Fruit fly (Drosophila melanogaster) whole organism, pupa: Measurements from ENCODE around the gene Pkc98E.

Experiments
- CG10348 ChIP-seq: fragments of 200-800 bp; sonication (Bioruptor generic); IDR thresholded peaks from 2 replicates; pipeline ENCODE4 v1.3.6; 2022; ENCODE audit warnings: missing biosample characterization, missing genetic modification characterization
- CG12605 ChIP-seq: fragments of 200-800 bp; sonication (Bioruptor generic); IDR thresholded peaks from 2 replicates; pipeline ENCODE4 v1.3.6; 2022; ENCODE audit warnings: missing biosample characterization, missing genetic modification characterization
- CG13204 ChIP-seq: fragments of 200-800 bp; sonication (Bioruptor generic); optimal IDR thresholded peaks from 2 replicates; lab custom pipeline; 2018; ENCODE audit warnings: missing biosample characterization, mild to moderate bottlenecking, missing genetic modification characterization, moderate library complexity
- CG14655 ChIP-seq: fragments of 200-800 bp; sonication (Bioruptor generic); optimal IDR thresholded peaks from 3 replicates; lab custom pipeline; 2017; ENCODE audit warnings: mild to moderate bottlenecking, missing biosample characterization, missing genetic modification reagents, missing genetic modification characterization
- CG15710 ChIP-seq: fragments of 200-800 bp; sonication (Bioruptor generic); optimal IDR thresholded peaks from 2 replicates; lab custom pipeline; 2018; ENCODE audit warnings: missing biosample characterization, mild to moderate bottlenecking, missing genetic modification characterization, moderate library complexity
- CG17806 ChIP-seq: fragments of 200-800 bp; sonication (Bioruptor generic); optimal IDR thresholded peaks from 2 replicates; lab custom pipeline; 2018; ENCODE audit warnings: missing biosample characterization, mild to moderate bottlenecking, missing genetic modification characterization, moderate library complexity
- CG32121 ChIP-seq: fragments of 200-800 bp; sonication (Bioruptor generic); IDR thresholded peaks from 2 replicates; pipeline ENCODE4 v1.3.6; 2022; ENCODE audit warnings: missing biosample characterization, missing genetic modification characterization
- CG34367 ChIP-seq: fragments of 200-800 bp; sonication (Bioruptor generic); optimal IDR thresholded peaks from 2 replicates; lab custom pipeline; 2018; ENCODE audit warnings: missing biosample characterization, mild to moderate bottlenecking, missing genetic modification characterization
- CG4496 ChIP-seq: fragments of 200-800 bp; sonication (Bioruptor generic); IDR thresholded peaks from 3 replicates; pipeline ENCODE4 v1.3.6; 2022; ENCODE audit warnings: missing biosample characterization, missing genetic modification characterization
- CG8159 ChIP-seq: fragments of 200-800 bp; sonication (Bioruptor generic); optimal IDR thresholded peaks from 3 replicates; lab custom pipeline; 2018; ENCODE audit warnings: missing biosample characterization, mild to moderate bottlenecking, missing genetic modification characterization, moderate library complexity
- CG8301 ChIP-seq: fragments of 200-800 bp; sonication (Bioruptor generic); optimal IDR thresholded peaks from 2 replicates; lab custom pipeline; 2018; ENCODE audit warnings: missing biosample characterization, mild to moderate bottlenecking, missing genetic modification characterization
- CG9948 ChIP-seq: fragments of 200-800 bp; sonication (Bioruptor generic); optimal IDR thresholded peaks from 2 replicates; lab custom pipeline; 2018; ENCODE audit warnings: missing biosample characterization, mild to moderate bottlenecking, missing genetic modification characterization, moderate library complexity
- D1 ChIP-seq: fragments of 200-800 bp; sonication (Bioruptor generic); optimal IDR thresholded peaks from 2 replicates; lab custom pipeline; 2018; ENCODE audit warnings: missing biosample characterization, mild to moderate bottlenecking, missing genetic modification characterization, moderate library complexity
- EcR ChIP-seq: fragments of 200-800 bp; sonication (Bioruptor generic); optimal IDR thresholded peaks from 3 replicates; lab custom pipeline; 2019; ENCODE audit warnings: missing biosample characterization, missing genetic modification characterization, mild to moderate bottlenecking, moderate library complexity, missing genetic modification reagents
- Ets98B ChIP-seq: fragments of 200-800 bp; sonication (Bioruptor generic); IDR thresholded peaks from 2 replicates; pipeline ENCODE4 v1.3.6; 2022; ENCODE audit warnings: missing biosample characterization, missing genetic modification characterization
- Pif1A ChIP-seq: fragments of 200-800 bp; sonication (Bioruptor generic); optimal IDR thresholded peaks from 3 replicates; lab custom pipeline; 2016; ENCODE audit warnings: missing biosample characterization, missing genetic modification characterization
- Pif1B ChIP-seq: fragments of 200-800 bp; sonication (Bioruptor generic); optimal IDR thresholded peaks from 3 replicates; lab custom pipeline; 2016; ENCODE audit warnings: missing biosample characterization, missing genetic modification characterization
- Snoo ChIP-seq: fragments of 200-800 bp; sonication (Bioruptor generic); optimal IDR thresholded peaks from 3 replicates; lab custom pipeline; 2017; ENCODE audit warnings: missing biosample characterization, mild to moderate bottlenecking, missing genetic modification characterization, inconsistent platforms
- fd96Ca ChIP-seq: fragments of 200-800 bp; sonication (Bioruptor generic); IDR thresholded peaks from 3 replicates; pipeline ENCODE4 v1.3.6; 2022; ENCODE audit warnings: missing biosample characterization, missing genetic modification characterization
- gl ChIP-seq: fragments of 200-800 bp; sonication (Bioruptor generic); optimal IDR thresholded peaks from 2 replicates; lab custom pipeline; 2018; ENCODE audit warnings: missing biosample characterization, mild to moderate bottlenecking, missing genetic modification characterization
- rn ChIP-seq: fragments of 200-800 bp; sonication (Bioruptor generic); IDR thresholded peaks from 2 replicates; pipeline ENCODE4 v1.3.6; 2022; ENCODE audit warnings: missing biosample characterization, missing genetic modification characterization

The Pkc98E gene

DNA sequence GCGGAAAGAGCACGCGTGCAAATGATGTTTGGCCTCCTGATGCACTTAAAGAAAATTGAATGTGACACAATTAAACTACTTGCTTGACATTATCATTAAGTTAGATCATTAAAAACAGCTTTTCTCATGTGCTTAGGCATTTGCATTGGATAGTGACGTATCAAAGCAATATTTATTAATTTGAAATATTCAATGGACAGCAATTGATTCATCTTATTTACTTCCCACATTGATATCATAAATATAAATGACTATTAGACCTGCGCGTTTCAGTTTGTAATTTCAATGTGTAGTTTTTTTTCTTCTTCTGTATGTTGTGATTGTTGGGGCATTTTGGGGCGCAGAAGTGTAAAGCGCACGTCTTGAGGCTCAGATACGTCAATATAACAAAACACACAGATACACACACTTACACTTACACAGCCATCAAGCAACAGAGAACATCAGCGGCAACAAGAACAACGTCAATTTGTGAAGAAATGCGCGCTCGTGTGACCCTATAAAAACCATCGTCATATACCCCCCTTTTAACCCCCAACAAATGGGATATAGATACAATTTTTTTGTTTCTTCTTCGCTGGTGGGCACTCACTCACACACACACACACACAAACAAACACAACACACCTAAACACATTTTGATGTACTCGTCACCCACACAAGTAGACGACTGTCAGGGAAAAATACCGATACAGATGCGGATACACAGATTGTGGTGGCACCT lies 50.1 kb downstream of the Pkc98E start:
- peak; percentile 24; the same call in 1 of the 2 replicates for TF ChIP-seq Ets98B (GFP tag; lab: Robert Waterston, UW)
- peak; percentile 61 for TF ChIP-seq CG8301 (tag; lab: Kevin White, UChicago)
- TF ChIP-seq Pif1B (GFP tag; lab: Kevin White, UChicago), result peak; percentile 52
- TF ChIP-seq CG14655, result peak; percentile 72
- TF ChIP-seq D1 (tag; lab: Kevin White, UChicago), result no peak
- peak; percentile 52 for TF ChIP-seq Pif1A (GFP tag; lab: Kevin White, UChicago)
- peak; percentile 55; the same call in 1 of the 3 replicates for TF ChIP-seq CG4496 (GFP tag; lab: Robert Waterston, UW)
- peak; percentile 34 for TF ChIP-seq CG15710 (tag; lab: Kevin White, UChicago)
- TF ChIP-seq CG10348 (GFP tag; lab: Robert Waterston, UW), result no peak
- peak; percentile 54 for TF ChIP-seq CG17806 (tag; lab: Kevin White, UChicago)
- peak; percentile 59 for TF ChIP-seq CG9948 (tag; lab: Kevin White, UChicago)
- TF ChIP-seq Snoo (tag; lab: Kevin White, UChicago), result peak; percentile 39
- no peak for TF ChIP-seq CG32121 (GFP tag; lab: Robert Waterston, UW)
- peak; percentile 51 for TF ChIP-seq CG8159 (tag; lab: Kevin White, UChicago)
- no peak for TF ChIP-seq fd96Ca (GFP tag; lab: Robert Waterston, UW)
- peak; percentile 32 for TF ChIP-seq CG34367
- no peak for TF ChIP-seq CG12605
- TF ChIP-seq gl (tag; lab: Kevin White, UChicago), result no peak

DNA sequence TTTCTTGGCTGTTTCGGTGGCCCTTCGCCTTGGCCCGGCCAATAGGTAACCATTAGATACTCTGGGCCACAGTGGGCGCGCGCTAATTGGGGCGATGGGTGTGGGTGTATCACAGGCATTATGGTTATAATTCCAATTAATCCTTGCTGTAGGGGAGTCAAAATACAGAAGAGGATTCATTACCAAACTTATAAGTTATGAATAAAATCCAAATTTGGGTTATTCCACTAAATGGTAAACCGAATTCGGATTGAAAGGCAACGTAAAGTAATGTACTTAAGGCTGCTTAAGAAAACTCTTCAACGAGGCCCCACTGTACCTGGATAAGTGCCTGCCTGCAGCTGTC lies 50.7 kb downstream of the Pkc98E start:
- no peak for TF ChIP-seq CG15710 (tag; lab: Kevin White, UChicago)
- TF ChIP-seq D1 (tag; lab: Kevin White, UChicago), result no peak
- TF ChIP-seq CG32121 (GFP tag; lab: Robert Waterston, UW), result peak; percentile 33; the same call in 1 of the 2 replicates
- peak; percentile 60; the same call in 1 of the 3 replicates for TF ChIP-seq CG4496 (GFP tag; lab: Robert Waterston, UW)
- no peak for TF ChIP-seq CG17806 (tag; lab: Kevin White, UChicago)
- TF ChIP-seq CG8159 (tag; lab: Kevin White, UChicago), result no peak
- TF ChIP-seq CG14655, result peak; percentile 57
- TF ChIP-seq gl (tag; lab: Kevin White, UChicago), result no peak
- TF ChIP-seq CG8301 (tag; lab: Kevin White, UChicago), result peak; percentile 36
- TF ChIP-seq Pif1A (GFP tag; lab: Kevin White, UChicago), result no peak

DNA sequence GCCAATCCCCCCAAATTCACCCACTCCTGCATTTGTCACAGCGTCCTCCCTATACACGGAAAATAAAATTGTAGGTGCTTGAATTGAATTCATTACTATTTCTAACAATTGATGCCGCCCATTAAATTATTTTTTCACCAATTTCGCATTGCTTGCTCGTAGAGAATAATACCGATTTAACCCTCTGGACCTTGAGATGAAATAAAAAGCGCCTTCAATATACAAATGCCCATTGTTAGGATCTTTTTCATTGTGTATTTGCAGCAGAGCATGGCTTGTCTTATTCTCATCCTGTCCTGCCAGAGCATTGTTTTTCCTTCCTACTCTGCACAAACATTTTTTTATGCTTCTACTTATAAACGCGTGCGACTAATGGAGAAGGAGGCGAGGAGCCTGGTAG lies 52.7 kb downstream of the Pkc98E start:
- TF ChIP-seq CG8301 (tag; lab: Kevin White, UChicago) (peak; percentile 48), CG14655 (peak; percentile 60), D1 (tag; lab: Kevin White, UChicago) (no peak), CG10348 (GFP tag; lab: Robert Waterston, UW) (no peak), fd96Ca (GFP tag; lab: Robert Waterston, UW) (peak; percentile 61; the same call in 2 of the 3 replicates), Pif1B (GFP tag; lab: Kevin White, UChicago) (peak; percentile 15), CG8159 (tag; lab: Kevin White, UChicago) (peak; percentile 73), CG34367 (peak; percentile 58), Ets98B (GFP tag; lab: Robert Waterston, UW) (peak; percentile 25; the same call in 1 of the 2 replicates), CG9948 (tag; lab: Kevin White, UChicago) (peak; percentile 77), Pif1A (GFP tag; lab: Kevin White, UChicago) (peak; percentile 59), rn (GFP tag; lab: Robert Waterston, UW) (no peak), CG4496 (GFP tag; lab: Robert Waterston, UW) (no peak; the same call in 2 of the 3 replicates), CG17806 (tag; lab: Kevin White, UChicago) (peak; percentile 76), gl (tag; lab: Kevin White, UChicago) (no peak), CG15710 (tag; lab: Kevin White, UChicago) (peak; percentile 58), CG12605 (no peak), CG32121 (GFP tag; lab: Robert Waterston, UW) (no peak), EcR (GFP tag; lab: Kevin White, UChicago) (no peak), CG13204 (GFP tag; lab: Kevin White, UChicago) (no peak), Snoo (tag; lab: Kevin White, UChicago) (peak; percentile 13)
- TF ChIP-seq, all 21 proteins: peak for 12

dm6 chr3R:29094152-29094551 lies 55.2 kb downstream of the Pkc98E start:
- TF ChIP-seq CG4496 (GFP tag; lab: Robert Waterston, UW), result peak; percentile 62; the same call in 1 of the 3 replicates
- peak; percentile 27; the same call in 1 of the 2 replicates for TF ChIP-seq CG32121 (GFP tag; lab: Robert Waterston, UW)
- no peak for TF ChIP-seq CG10348 (GFP tag; lab: Robert Waterston, UW)
- peak; percentile 84 for TF ChIP-seq CG8301 (tag; lab: Kevin White, UChicago)
- TF ChIP-seq Ets98B (GFP tag; lab: Robert Waterston, UW), result no peak; the same call in 1 of the 2 replicates
- TF ChIP-seq Pif1A (GFP tag; lab: Kevin White, UChicago), result peak; percentile 65
- peak; percentile 48; the same call in 1 of the 2 replicates for TF ChIP-seq CG12605
- TF ChIP-seq CG13204 (GFP tag; lab: Kevin White, UChicago), result peak; percentile 17
- peak; percentile 79 for TF ChIP-seq fd96Ca (GFP tag; lab: Robert Waterston, UW)
- TF ChIP-seq Snoo (tag; lab: Kevin White, UChicago), result peak; percentile 8
- TF ChIP-seq CG9948 (tag; lab: Kevin White, UChicago), result peak; percentile 81
- no peak for TF ChIP-seq rn (GFP tag; lab: Robert Waterston, UW)
- TF ChIP-seq gl (tag; lab: Kevin White, UChicago), result peak; percentile 57
- peak; percentile 66 for TF ChIP-seq CG15710 (tag; lab: Kevin White, UChicago)
- TF ChIP-seq Pif1B (GFP tag; lab: Kevin White, UChicago), result peak; percentile 32
- peak; percentile 70 for TF ChIP-seq CG34367
- TF ChIP-seq CG14655, result peak; percentile 88
- peak; percentile 27 for TF ChIP-seq D1 (tag; lab: Kevin White, UChicago)
- peak; percentile 78 for TF ChIP-seq CG8159 (tag; lab: Kevin White, UChicago)
- peak; percentile 81 for TF ChIP-seq CG17806 (tag; lab: Kevin White, UChicago)
- TF ChIP-seq EcR (GFP tag; lab: Kevin White, UChicago), result no peak
